Fruit fly (Drosophila melanogaster): ENCODE measurements around the gene CG1647.

Gene CG1647

dm6 chr3R:28847547-28848316 is 27.7 kb downstream of the CG1647 start (continued):
- no peak for TF ChIP-seq CG3838 (GFP tag; optimal IDR thresholded peaks at IDR 0.05)
- no peak for TF ChIP-seq CG33213 (GFP tag; optimal IDR thresholded peaks at IDR 0.05)
- TF ChIP-seq hbn (GFP tag; IDR thresholded peaks at IDR 0.05; ENCODE audit: partially characterized antibody), result no peak
- TF ChIP-seq CG2129 (GFP tag; IDR thresholded peaks at IDR 0.05; ENCODE audit: partially characterized antibody), result no peak
- TF ChIP-seq insv (GFP tag; optimal IDR thresholded peaks at IDR 0.05), result no peak
- no peak for TF ChIP-seq CG2199 (GFP tag; IDR thresholded peaks at IDR 0.05)
- TF ChIP-seq toy (GFP tag; IDR thresholded peaks at IDR 0.05), result no peak
- TF ChIP-seq CG16779 (GFP tag; IDR thresholded peaks at IDR 0.05), result no peak
- TF ChIP-seq Hsf (GFP tag; optimal IDR thresholded peaks at IDR 0.05), result no peak
- TF ChIP-seq fd96Cb (tag; optimal IDR thresholded peaks at IDR 0.05), result peak; percentile 0
- peak; percentile 52; the same call in 2 of the 3 replicates for TF ChIP-seq CG17361 (GFP tag; IDR thresholded peaks at IDR 0.05)
- TF ChIP-seq lola (GFP tag; optimal IDR thresholded peaks at IDR 0.05), result peak in 1 of 3 experiments; percentile 45
- TF ChIP-seq CG10654 (GFP tag; optimal IDR thresholded peaks at IDR 0.05), result no peak
- TF ChIP-seq chn (GFP tag; optimal IDR thresholded peaks at IDR 0.05), result no peak
- TF ChIP-seq Hr3 (GFP tag; optimal IDR thresholded peaks at IDR 0.05), result peak; percentile 8
- TF ChIP-seq CG30020 (tag; optimal IDR thresholded peaks at IDR 0.05), result no peak
- no peak for TF ChIP-seq CG15479 (GFP tag; optimal IDR thresholded peaks at IDR 0.05)
- peak; percentile 15 for TF ChIP-seq CG8924 (tag; optimal IDR thresholded peaks at IDR 0.05)
- no peak for TF ChIP-seq Nf-YB (GFP tag; optimal IDR thresholded peaks at IDR 0.05)
- TF ChIP-seq Doc2 (GFP tag; IDR thresholded peaks at IDR 0.05), result no peak
- no peak for TF ChIP-seq Usf (GFP tag; optimal IDR thresholded peaks at IDR 0.05)
- no peak for TF ChIP-seq ranshi (GFP tag; IDR thresholded peaks at IDR 0.05)
- TF ChIP-seq gem (tag; optimal IDR thresholded peaks at IDR 0.05), result peak; percentile 56
- no peak for TF ChIP-seq so (GFP tag; IDR thresholded peaks at IDR 0.05)
- TF ChIP-seq CG10543 (GFP tag; optimal IDR thresholded peaks at IDR 0.05), result no peak
- no peak for TF ChIP-seq nerfin-1 (tag; optimal IDR thresholded peaks at IDR 0.05)
- TF ChIP-seq Blimp-1 (GFP tag; optimal IDR thresholded peaks at IDR 0.05), result peak; percentile 34
- no peak for TF ChIP-seq org-1 (GFP tag; optimal IDR thresholded peaks at IDR 0.05)
- TF ChIP-seq Fer3 (tag; optimal IDR thresholded peaks at IDR 0.05), result no peak
- peak; percentile 3 for TF ChIP-seq CG1529 (GFP tag; optimal IDR thresholded peaks at IDR 0.05)
- no peak for TF ChIP-seq NfI (GFP tag; optimal IDR thresholded peaks at IDR 0.05)
- no peak for TF ChIP-seq cg (GFP tag; optimal IDR thresholded peaks at IDR 0.05)
- no peak for TF ChIP-seq Sin3A (optimal IDR thresholded peaks at IDR 0.05)
- no peak for TF ChIP-seq ro (GFP tag; IDR thresholded peaks at IDR 0.05)
- no peak for TF ChIP-seq disco-r (GFP tag; optimal IDR thresholded peaks at IDR 0.05)
- TF ChIP-seq CG10979 (tag; optimal IDR thresholded peaks at IDR 0.05), result peak; percentile 28
- TF ChIP-seq CG30403 (GFP tag; optimal IDR thresholded peaks at IDR 0.05), result peak; percentile 14
- TF ChIP-seq CG7556 (GFP tag; optimal IDR thresholded peaks at IDR 0.05), result peak; percentile 8
- TF ChIP-seq CG2875 (GFP tag; optimal IDR thresholded peaks at IDR 0.05), result no peak
- no peak for TF ChIP-seq peb (GFP tag; IDR thresholded peaks at IDR 0.05)
- no peak for TF ChIP-seq Dbx (GFP tag; IDR thresholded peaks at IDR 0.05)
- no peak for TF ChIP-seq gce (GFP tag; IDR thresholded peaks at IDR 0.05)
- no peak for TF ChIP-seq yki (optimal IDR thresholded peaks at IDR 0.05)
- no peak for TF ChIP-seq CG9797 (GFP tag; optimal IDR thresholded peaks at IDR 0.05)
- peak; percentile 3 for TF ChIP-seq nom (GFP tag; optimal IDR thresholded peaks at IDR 0.05)
- TF ChIP-seq Sox100B (GFP tag; optimal IDR thresholded peaks at IDR 0.05), result peak; percentile 28
- no peak for TF ChIP-seq tna (GFP tag; IDR thresholded peaks at IDR 0.05; ENCODE audit: partially characterized antibody)
- TF ChIP-seq CG3281 (GFP tag; optimal IDR thresholded peaks at IDR 0.05), result no peak
- no peak for TF ChIP-seq BtbVII (GFP tag; optimal IDR thresholded peaks at IDR 0.05)
